Worm (Caenorhabditis elegans) whole organism, L4 larva: ENCODE results near the gene zyg-9.

Experiments used
- F10B5.3 ChIP-seq: sonication (generic microtip); optimal IDR thresholded peaks from 2 replicates; lab custom pipeline; 2016; ENCODE audit warnings: mild to moderate bottlenecking, missing genetic modification characterization, missing compliant biosample characterization
- R02D3.7 ChIP-seq: fragments of 150-350 bp; sonication (generic microtip); optimal IDR thresholded peaks from 3 replicates; lab custom pipeline; 2014; ENCODE audit warnings: missing biosample characterization, missing genetic modification characterization
- ZK546.5 ChIP-seq, 2 experiments: sonication (generic microtip); optimal IDR thresholded peaks; 2 replicates each; lab custom pipeline; 2017; ENCODE audit warnings: missing biosample characterization in 2 of 2, missing genetic modification characterization in 2 of 2
- ceh-82 ChIP-seq: sonication (generic microtip); optimal IDR thresholded peaks from 2 replicates; lab custom pipeline; 2017; ENCODE audit warnings: missing biosample characterization, missing genetic modification characterization
- lsy-2 ChIP-seq, 2 experiments: fragments of 150-350 bp in 1 of 2; sonication (generic microtip) in 1 of 2; optimal IDR thresholded peaks; 2 replicates each; lab custom pipeline; 2014 to 2017; ENCODE audit warnings: missing biosample characterization in 2 of 2, missing genetic modification characterization in 2 of 2
- nhr-11 ChIP-seq: fragments of 150-350 bp; optimal IDR thresholded peaks from 2 replicates; lab custom pipeline; 2014; ENCODE audit warnings: missing biosample characterization, missing genetic modification characterization
- nhr-25 ChIP-seq: sonication (generic microtip); optimal IDR thresholded peaks from 2 replicates; lab custom pipeline; 2017; ENCODE audit warnings: missing genetic modification characterization, mild to moderate bottlenecking, missing compliant biosample characterization, antibody characterized with exemption, moderate library complexity, borderline replicate concordance; ENCODE audit not compliant: insufficient read depth

DNA sequence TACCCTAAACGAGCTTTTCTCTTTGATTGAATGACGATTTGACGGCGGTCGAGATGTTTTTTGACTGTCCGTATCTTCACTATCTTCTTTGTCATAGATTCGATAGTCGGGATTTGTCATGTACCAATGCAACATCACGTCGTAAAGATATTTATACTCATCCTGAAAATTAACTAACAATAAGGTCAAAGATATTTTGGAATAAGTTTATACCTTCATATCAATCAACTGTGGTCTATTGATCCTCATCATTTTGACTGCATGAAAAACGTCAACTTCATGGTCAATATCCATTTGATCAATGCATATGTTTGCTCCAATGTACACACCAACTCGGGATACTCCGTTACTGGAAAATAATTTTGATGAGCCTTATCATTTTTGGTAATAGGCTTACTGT lies 30.5 kb downstream of the zyg-9 start:
- TF ChIP-seq ZK546.5 (tag; optimal IDR thresholded peaks at IDR 0.05; lab: Kevin White, UChicago): no peak
- no peak for TF ChIP-seq F10B5.3 (tag; lab: Kevin White, UChicago)
- TF ChIP-seq R02D3.7 (tag; lab: Kevin White, UChicago): no peak
- no peak for TF ChIP-seq lsy-2 (tag; optimal IDR thresholded peaks at IDR 0.05; lab: Kevin White, UChicago)
- no peak for TF ChIP-seq nhr-25 (tag; lab: Kevin White, UChicago)
- TF ChIP-seq nhr-11: no peak
- no peak for TF ChIP-seq ceh-82
